Worm (Caenorhabditis elegans) whole organism, L1 larva: ENCODE measurements around the gene fbxa-153.

Experiments used
- C16A3.4 ChIP-seq: fragments of 150-350 bp; optimal IDR thresholded peaks from 2 replicates; lab custom pipeline; 2014; ENCODE audit warnings: missing biosample characterization, missing genetic modification characterization
- Y116A8C.19 ChIP-seq: sonication (generic microtip); optimal IDR thresholded peaks from 2 replicates; lab custom pipeline; 2016; ENCODE audit warnings: missing compliant biosample characterization, missing genetic modification characterization, borderline replicate concordance
- aha-1 ChIP-seq: fragments of 150-350 bp; optimal IDR thresholded peaks from 2 replicates; lab custom pipeline; 2014; ENCODE audit warnings: missing biosample characterization, missing genetic modification characterization
- dpl-1 ChIP-seq, 3 experiments: fragments of 150-350 bp in 2 of 3; sonication (generic microtip) in 1 of 3; optimal IDR thresholded peaks; 2 replicates each; lab custom pipeline; 2014 to 2017; ENCODE audit warnings: missing biosample characterization in 3 of 3, missing genetic modification characterization in 3 of 3, missing genetic modification reagents in 3 of 3
- efl-1 ChIP-seq, 4 experiments: fragments of 150-350 bp; optimal IDR thresholded peaks in 3 of 4; peaks in 1 of 4; 1 replicate in 1 of 4; 2 replicates in 3 of 4; lab custom pipeline; 2014; ENCODE audit warnings: missing biosample characterization in 2 of 4, missing genetic modification characterization in 2 of 4, missing genetic modification reagents in 2 of 4
- egl-27 ChIP-seq, 2 experiments: fragments of 150-350 bp in 1 of 2; sonication (generic microtip); optimal IDR thresholded peaks; 3 replicates each; lab custom pipeline; 2017 to 2018; ENCODE audit warnings: missing biosample characterization in 2 of 2, missing genetic modification characterization in 2 of 2, missing genetic modification reagents in 2 of 2
- elt-2 ChIP-seq: sonication (generic microtip); optimal IDR thresholded peaks from 2 replicates; lab custom pipeline; 2016; ENCODE audit warnings: missing genetic modification characterization, mild to moderate bottlenecking, inconsistent platforms, missing compliant biosample characterization, missing genetic modification reagents
- ets-5 ChIP-seq: fragments of 200-800 bp; sonication (Bioruptor generic); IDR thresholded peaks from 2 replicates; pipeline ENCODE4 v1.3.6; 2022; ENCODE audit warnings: missing genetic modification characterization, missing compliant biosample characterization
- fkh-10 ChIP-seq: sonication (generic microtip); optimal IDR thresholded peaks from 2 replicates; lab custom pipeline; 2017; ENCODE audit warnings: missing biosample characterization, missing genetic modification reagents, missing genetic modification characterization
- fkh-4 ChIP-seq: sonication (generic microtip); optimal IDR thresholded peaks from 2 replicates; lab custom pipeline; 2016; ENCODE audit warnings: missing compliant biosample characterization, missing genetic modification characterization, borderline replicate concordance
- fkh-8 ChIP-seq: sonication (generic microtip); optimal IDR thresholded peaks from 2 replicates; lab custom pipeline; 2016; ENCODE audit warnings: mild to moderate bottlenecking, missing genetic modification characterization, missing compliant biosample characterization
- fos-1 ChIP-seq: fragments of 150-350 bp; optimal IDR thresholded peaks from 2 replicates; lab custom pipeline; 2014; ENCODE audit warnings: missing biosample characterization, missing genetic modification characterization
- grh-1 ChIP-seq: fragments of 200-800 bp; sonication (Bioruptor generic); IDR thresholded peaks from 2 replicates; pipeline ENCODE4 v1.3.6; 2022; ENCODE audit warnings: missing genetic modification reagents, missing genetic modification characterization, missing compliant biosample characterization
- hlh-17 ChIP-seq: fragments of 200-800 bp; sonication (Bioruptor generic); optimal IDR thresholded peaks from 2 replicates; lab custom pipeline; 2018; ENCODE audit warnings: missing genetic modification characterization, mild to moderate bottlenecking, missing compliant biosample characterization, moderate library complexity, borderline replicate concordance
- hlh-4 ChIP-seq: sonication (generic microtip); optimal IDR thresholded peaks from 2 replicates; lab custom pipeline; 2016; ENCODE audit warnings: mild to moderate bottlenecking, missing genetic modification characterization, missing compliant biosample characterization
- lin-13 ChIP-seq: fragments of 150-350 bp; optimal IDR thresholded peaks from 2 replicates; lab custom pipeline; 2014; ENCODE audit warnings: missing biosample characterization, missing genetic modification reagents, missing genetic modification characterization
- lin-14 ChIP-seq: fragments of 200-800 bp; sonication (Bioruptor generic); optimal IDR thresholded peaks from 2 replicates; lab custom pipeline; 2018; ENCODE audit warnings: mild to moderate bottlenecking, missing genetic modification characterization, moderate library complexity, missing compliant biosample characterization
- lin-35 ChIP-seq, 2 experiments: fragments of 150-350 bp; optimal IDR thresholded peaks; 2 replicates each; lab custom pipeline; 2014; ENCODE audit warnings: missing biosample characterization in 2 of 2, missing genetic modification characterization in 2 of 2, missing genetic modification reagents in 2 of 2
- lsy-2 ChIP-seq, 2 experiments: fragments of 150-350 bp; optimal IDR thresholded peaks; 2 replicates each; lab custom pipeline; 2014; ENCODE audit warnings: missing biosample characterization in 2 of 2, missing genetic modification characterization in 2 of 2
- mab-9 ChIP-seq: fragments of 200-800 bp; sonication (Bioruptor generic); IDR thresholded peaks from 2 replicates; pipeline ENCODE4 v1.3.6; 2022; ENCODE audit warnings: missing genetic modification reagents, missing genetic modification characterization, missing compliant biosample characterization
- mdl-1 ChIP-seq, 2 experiments: fragments of 150-350 bp; optimal IDR thresholded peaks; 2 replicates each; lab custom pipeline; 2014 to 2017; ENCODE audit warnings: missing biosample characterization in 2 of 2, missing genetic modification characterization in 2 of 2, inconsistent platforms in 1 of 2
- nhr-19 ChIP-seq: fragments of 200-800 bp; sonication (Bioruptor generic); conservative IDR thresholded peaks from 2 replicates; pipeline ENCODE4 v1.3.6; 2022; ENCODE audit warnings: missing genetic modification characterization, missing compliant biosample characterization
- nhr-20 ChIP-seq: sonication (generic microtip); optimal IDR thresholded peaks from 2 replicates; lab custom pipeline; 2016; ENCODE audit warnings: mild to moderate bottlenecking, missing genetic modification characterization, missing compliant biosample characterization
- nhr-84 ChIP-seq: sonication (generic microtip); optimal IDR thresholded peaks from 2 replicates; lab custom pipeline; 2017; ENCODE audit warnings: missing biosample characterization, missing genetic modification characterization
- nhr-85 ChIP-seq: sonication (generic microtip); peaks from one replicate; lab custom pipeline; 2016; ENCODE audit warnings: missing genetic modification characterization, inconsistent platforms, missing compliant biosample characterization
- nhr-90 ChIP-seq: sonication (generic microtip); optimal IDR thresholded peaks from 2 replicates; lab custom pipeline; 2016; ENCODE audit warnings: mild to moderate bottlenecking, missing genetic modification characterization, missing compliant biosample characterization; ENCODE audit not compliant: poor library complexity
- pag-3 ChIP-seq: sonication (generic microtip); optimal IDR thresholded peaks from 2 replicates; lab custom pipeline; 2017; ENCODE audit warnings: missing genetic modification characterization, mild to moderate bottlenecking, missing compliant biosample characterization, antibody characterized with exemption, borderline replicate concordance; ENCODE audit not compliant: insufficient read depth
- pax-3 ChIP-seq: fragments of 200-800 bp; sonication (Bioruptor generic); optimal IDR thresholded peaks from 2 replicates; lab custom pipeline; 2018; ENCODE audit warnings: mild to moderate bottlenecking, missing genetic modification characterization, moderate library complexity, missing compliant biosample characterization
- rnt-1 ChIP-seq: sonication (generic microtip); optimal IDR thresholded peaks from 2 replicates; lab custom pipeline; 2016; ENCODE audit warnings: mild to moderate bottlenecking, missing genetic modification characterization, moderate library complexity, missing compliant biosample characterization
- skn-1 ChIP-seq: fragments of 150-350 bp; optimal IDR thresholded peaks from 2 replicates; lab custom pipeline; 2014; ENCODE audit warnings: missing biosample characterization, missing genetic modification characterization
- sptf-1 ChIP-seq: fragments of 150-350 bp; optimal IDR thresholded peaks from 2 replicates; lab custom pipeline; 2014; ENCODE audit warnings: missing biosample characterization, missing genetic modification characterization
- sup-37 ChIP-seq: fragments of 200-800 bp; sonication (Bioruptor generic); optimal IDR thresholded peaks from 2 replicates; lab custom pipeline; 2018; ENCODE audit warnings: mild to moderate bottlenecking, missing genetic modification characterization, missing compliant biosample characterization
- unc-86 ChIP-seq: sonication (generic microtip); optimal IDR thresholded peaks from 2 replicates; lab custom pipeline; 2016; ENCODE audit warnings: missing genetic modification characterization, missing compliant biosample characterization
- unc-98 ChIP-seq: fragments of 200-800 bp; sonication (Bioruptor generic); IDR thresholded peaks from 2 replicates; pipeline ENCODE4 v1.3.6; 2022; ENCODE audit warnings: missing genetic modification characterization, missing compliant biosample characterization
- vab-15 ChIP-seq: sonication (generic microtip); optimal IDR thresholded peaks from 2 replicates; lab custom pipeline; 2017; ENCODE audit warnings: missing genotype, mild to moderate bottlenecking, missing genetic modification characterization, missing compliant biosample characterization
- ztf-4 ChIP-seq: fragments of 150-350 bp; optimal IDR thresholded peaks from 2 replicates; lab custom pipeline; 2014; ENCODE audit warnings: missing biosample characterization, missing genetic modification characterization

Gene fbxa-153

DNA sequence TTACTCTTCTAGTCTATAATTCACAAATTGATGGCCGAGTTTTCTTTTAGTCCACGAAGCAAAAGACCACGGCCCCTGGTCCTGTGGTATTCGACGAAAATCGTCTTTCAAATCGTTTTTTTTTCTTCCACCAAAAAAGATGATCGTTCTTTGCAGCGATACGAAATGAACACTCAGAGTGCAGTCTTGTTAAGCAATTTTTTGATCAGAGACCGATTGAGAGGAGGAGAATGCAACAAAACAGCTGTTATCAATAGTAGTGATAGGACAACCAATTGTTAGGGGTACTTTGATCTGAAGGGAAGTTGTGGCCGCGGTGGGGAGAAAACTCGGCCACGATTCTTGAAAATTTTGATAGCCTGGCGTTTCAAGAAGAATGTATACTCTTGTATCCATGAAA lies 46.2 kb downstream of the fbxa-153 start (continued):
- peak; percentile 59 for TF ChIP-seq ztf-4 (tag; lab: Kevin White, UChicago)
- no peak for TF ChIP-seq aha-1 (tag; lab: Kevin White, UChicago)
- peak; percentile 36 to 48 for TF ChIP-seq lsy-2 (tag; optimal IDR thresholded peaks at IDR 0.05; lab: Kevin White, UChicago)
- TF ChIP-seq vab-15: no peak
- no peak for TF ChIP-seq pag-3 (tag; lab: Kevin White, UChicago)
- no peak for TF ChIP-seq pax-3 (tag; lab: Kevin White, UChicago)
- TF ChIP-seq nhr-20: peak; percentile 93
- no peak for TF ChIP-seq egl-27 (tag; optimal IDR thresholded peaks at IDR 0.05; lab: Kevin White, UChicago)
- peak; percentile 45 for TF ChIP-seq nhr-85 (tag; lab: Kevin White, UChicago)
- peak in 1 of 2 experiments; percentile 78 for TF ChIP-seq lin-35 (GFP tag; optimal IDR thresholded peaks at IDR 0.05; lab: Kevin White, UChicago)
- peak; percentile 72 for TF ChIP-seq lin-14 (GFP tag; lab: Kevin White, UChicago)
- peak; percentile 87 for TF ChIP-seq rnt-1
- peak in 1 of 2 experiments; percentile 70 for TF ChIP-seq mdl-1 (tag; optimal IDR thresholded peaks at IDR 0.05; lab: Kevin White, UChicago)
- peak; percentile 35 for TF ChIP-seq nhr-90 (tag; lab: Kevin White, UChicago)
- TF ChIP-seq hlh-4: no peak
- no peak for TF ChIP-seq nhr-84
- peak in 1 of 3 experiments; percentile 13 for TF ChIP-seq dpl-1 (GFP tag; optimal IDR thresholded peaks at IDR 0.05; lab: Kevin White, UChicago)

ce11 chrV:15563477-15563876 lies 46.7 kb downstream of the fbxa-153 start:
- TF ChIP-seq unc-86 (no peak), fkh-10 (GFP tag; lab: Kevin White, UChicago) (peak; percentile 81)

ce11 chrV:15562541-15562940 lies 47.6 kb downstream of the fbxa-153 start:
- TF ChIP-seq skn-1 (tag; lab: Kevin White, UChicago): no peak
- no peak for TF ChIP-seq sup-37 (GFP tag; lab: Kevin White, UChicago)
- no peak for TF ChIP-seq grh-1
- TF ChIP-seq C16A3.4 (tag; lab: Kevin White, UChicago): no peak
- no peak for TF ChIP-seq nhr-90 (tag; lab: Kevin White, UChicago)
- TF ChIP-seq fos-1 (tag; lab: Kevin White, UChicago): no peak
- TF ChIP-seq ets-5 (GFP tag; lab: Robert Waterston, UW): no peak
- TF ChIP-seq nhr-84: no peak
- TF ChIP-seq sptf-1 (tag; lab: Kevin White, UChicago): no peak
- no peak for TF ChIP-seq aha-1 (tag; lab: Kevin White, UChicago)
- no peak for TF ChIP-seq unc-86
- TF ChIP-seq nhr-19 (GFP tag; lab: Robert Waterston, UW): no peak
- TF ChIP-seq unc-98 (GFP tag; lab: Robert Waterston, UW): no peak
- TF ChIP-seq fkh-4 (tag; lab: Kevin White, UChicago): no peak
- no peak for TF ChIP-seq lin-13 (GFP tag; lab: Kevin White, UChicago)
- TF ChIP-seq mab-9 (GFP tag; lab: Robert Waterston, UW): no peak
- TF ChIP-seq fkh-8 (tag; lab: Kevin White, UChicago): no peak
- TF ChIP-seq hlh-17 (GFP tag; lab: Kevin White, UChicago): no peak
- TF ChIP-seq elt-2 (tag; lab: Kevin White, UChicago): no peak

DNA sequence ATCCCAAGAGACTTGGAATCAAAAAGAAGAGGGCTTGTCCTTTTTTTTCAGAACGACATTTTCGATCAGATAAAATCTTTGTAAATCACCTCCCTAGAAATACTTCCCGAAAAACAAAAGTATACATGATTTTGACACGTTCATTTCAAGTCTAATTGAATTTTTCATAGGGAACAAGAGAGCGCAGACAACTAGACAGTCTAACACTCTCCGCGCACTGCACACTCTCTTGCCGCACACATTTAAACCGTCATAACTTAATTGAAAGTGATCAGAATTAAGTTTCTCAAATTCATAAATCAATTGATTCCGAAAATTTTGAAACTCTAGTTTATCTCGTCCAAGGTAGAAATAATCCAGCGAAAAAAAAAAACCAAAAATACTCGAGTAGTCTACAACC lies 50.5 kb downstream of the fbxa-153 start:
- TF ChIP-seq Y116A8C.19 (tag; lab: Kevin White, UChicago) (no peak), efl-1 (optimal IDR thresholded peaks at IDR 0.05; lab: Kevin White, UChicago) (no peak), efl-1 (GFP tag; optimal IDR thresholded peaks at IDR 0.05 in 1 of 2; lab: Kevin White, UChicago) (peak in 1 of 2 experiments; percentile 51)
